Worm (Caenorhabditis elegans) whole organism, mixed stage, embryonic: ENCODE data around the gene F01F1.14.

Experiments used
- ces-1 ChIP-seq: fragments of 150-350 bp; optimal IDR thresholded peaks from 2 replicates; lab custom pipeline; 2014; ENCODE audit warnings: missing biosample characterization, missing genetic modification reagents, missing genetic modification characterization
- elt-1 ChIP-seq: sonication (generic microtip); optimal IDR thresholded peaks from 2 replicates; lab custom pipeline; 2017; ENCODE audit warnings: missing genetic modification characterization, mild to moderate bottlenecking, missing compliant biosample characterization, antibody characterized with exemption, moderate library complexity, borderline replicate concordance; ENCODE audit not compliant: insufficient read depth
- elt-3 ChIP-seq: fragments of 150-350 bp; optimal IDR thresholded peaks from 2 replicates; lab custom pipeline; 2014; ENCODE audit warnings: missing biosample characterization, missing genetic modification characterization
- mep-1 ChIP-seq: fragments of 150-350 bp; optimal IDR thresholded peaks from 2 replicates; lab custom pipeline; 2017; ENCODE audit warnings: missing biosample characterization, missing genetic modification reagents, missing genetic modification characterization, inconsistent platforms
- nhr-12 ChIP-seq: fragments of 150-350 bp; optimal IDR thresholded peaks from 2 replicates; lab custom pipeline; 2014; ENCODE audit warnings: missing biosample characterization, missing genetic modification characterization
- nhr-237 ChIP-seq: fragments of 150-350 bp; optimal IDR thresholded peaks from 2 replicates; lab custom pipeline; 2014; ENCODE audit warnings: missing biosample characterization, missing genetic modification characterization
- snpc-4 ChIP-seq: fragments of 150-350 bp; optimal IDR thresholded peaks from 2 replicates; lab custom pipeline; 2014; ENCODE audit warnings: missing biosample characterization, missing genetic modification characterization
- unc-120 ChIP-seq: sonication (generic microtip); optimal IDR thresholded peaks from 2 replicates; lab custom pipeline; 2017; ENCODE audit warnings: missing genetic modification characterization, missing compliant biosample characterization; ENCODE audit not compliant: poor library complexity, severe bottlenecking
- unc-62 ChIP-seq: fragments of 150-350 bp; optimal IDR thresholded peaks from 2 replicates; lab custom pipeline; 2014; ENCODE audit warnings: missing biosample characterization, missing genetic modification reagents, missing genetic modification characterization

- no peak for TF ChIP-seq unc-62 (GFP tag; lab: Kevin White, UChicago)
- no peak for TF ChIP-seq ces-1 (GFP tag; lab: Kevin White, UChicago)
- no peak for TF ChIP-seq elt-1 (tag; lab: Kevin White, UChicago)
- no peak for TF ChIP-seq mep-1 (tag; lab: Kevin White, UChicago)
- TF ChIP-seq nhr-237, result no peak
- TF ChIP-seq nhr-12 (tag; lab: Kevin White, UChicago), result no peak
- TF ChIP-seq snpc-4 (tag; lab: Kevin White, UChicago), result no peak
- no peak for TF ChIP-seq elt-3 (tag; lab: Kevin White, UChicago)
- no peak for TF ChIP-seq unc-120 (tag; lab: Kevin White, UChicago)
These were observed 7.4 kb downstream of the F01F1.14 start for ce11 chrIII:5875418-5875702.
